Fruit fly (Drosophila melanogaster) whole organism: ENCODE measurements around the gene yellow-k.

Source experiments
- CG8478 ChIP-seq: fragments of >200 bp; optimal IDR thresholded peaks from 2 replicates; lab custom pipeline; 2018; ENCODE audit warnings: inconsistent platforms
- Dll ChIP-seq: fragments of >200 bp; optimal IDR thresholded peaks from 2 replicates; lab custom pipeline; 2017
- EcR ChIP-seq, 2 experiments: fragments of >200 bp; optimal IDR thresholded peaks; 2 replicates each; lab custom pipeline; 2017; ENCODE audit warnings: missing biosample characterization in 2 of 2, missing genetic modification characterization in 2 of 2, missing genetic modification reagents in 2 of 2
- pan ChIP-seq: fragments of >200 bp; optimal IDR thresholded peaks from 2 replicates; lab custom pipeline; 2017
- psq ChIP-seq: fragments of >200 bp; optimal IDR thresholded peaks from 2 replicates; lab custom pipeline; 2017

dm6 chr3L:15508750-15509149, 11.7 kb upstream of the yellow-k start, which contains the start of gene Z600:
- TF ChIP-seq psq = no peak
- TF ChIP-seq EcR (GFP tag; optimal IDR thresholded peaks at IDR 0.05; lab: Kevin White, UChicago) = no peak
- TF ChIP-seq pan = no peak
- TF ChIP-seq CG8478 (lab: Kevin White, UChicago) = no peak
- no peak for TF ChIP-seq Dll
